Worm (Caenorhabditis elegans) whole organism, L4 larva: Measurements from ENCODE around the gene Y75B8A.24.
A peak's percentile ranks its signal among the peaks of the same experiment; 100 is the strongest.

Experiments used
- F10B5.3 ChIP-seq: sonication (generic microtip); optimal IDR thresholded peaks from 2 replicates; lab custom pipeline; 2016; ENCODE audit warnings: mild to moderate bottlenecking, missing genetic modification characterization, missing compliant biosample characterization
- F26F4.8 ChIP-seq: fragments of 200-800 bp; sonication (Bioruptor generic); conservative IDR thresholded peaks from 2 replicates; pipeline ENCODE4 v1.3.6; 2022; ENCODE audit warnings: missing genetic modification characterization, missing compliant biosample characterization
- F37D6.2 ChIP-seq: sonication (generic microtip); optimal IDR thresholded peaks from 2 replicates; lab custom pipeline; 2016; ENCODE audit warnings: mild to moderate bottlenecking, missing genetic modification characterization, missing compliant biosample characterization
- F44E2.7 ChIP-seq: fragments of 200-800 bp; sonication (Bioruptor generic); IDR thresholded peaks from 2 replicates; pipeline ENCODE4 v2.1.2; 2022; ENCODE audit warnings: missing genetic modification characterization, missing compliant biosample characterization
- R02D3.7 ChIP-seq: fragments of 150-350 bp; sonication (generic microtip); optimal IDR thresholded peaks from 3 replicates; lab custom pipeline; 2014; ENCODE audit warnings: missing biosample characterization, missing genetic modification characterization
- T20F7.1 ChIP-seq: fragments of 200-800 bp; sonication (Bioruptor generic); optimal IDR thresholded peaks from 2 replicates; lab custom pipeline; 2018; ENCODE audit warnings: mild to moderate bottlenecking, missing genetic modification characterization, missing compliant biosample characterization
- T26A8.4 ChIP-seq: fragments of 200-800 bp; sonication (Bioruptor generic); IDR thresholded peaks from 2 replicates; pipeline ENCODE4 v1.3.6; 2022; ENCODE audit warnings: missing genetic modification characterization, missing compliant biosample characterization
- Y5F2A.4 ChIP-seq: fragments of 200-800 bp; sonication (Bioruptor generic); optimal IDR thresholded peaks from 2 replicates; lab custom pipeline; 2018; ENCODE audit warnings: mild to moderate bottlenecking, missing genetic modification characterization, missing compliant biosample characterization
- Y75B8A.6 ChIP-seq: fragments of 200-800 bp; sonication (Bioruptor generic); IDR thresholded peaks from 2 replicates; pipeline ENCODE4 v1.3.6; 2022; ENCODE audit warnings: missing genetic modification reagents, missing genetic modification characterization, missing compliant biosample characterization
- ZK337.2 ChIP-seq: fragments of 200-800 bp; sonication (Bioruptor generic); IDR thresholded peaks from 2 replicates; pipeline ENCODE4 v1.3.6; 2022; ENCODE audit warnings: missing genetic modification reagents, missing genetic modification characterization, missing compliant biosample characterization
- ZK546.5 ChIP-seq, 2 experiments: sonication (generic microtip); optimal IDR thresholded peaks; 2 replicates each; lab custom pipeline; 2017; ENCODE audit warnings: missing biosample characterization in 2 of 2, missing genetic modification characterization in 2 of 2
- aha-1 ChIP-seq: fragments of 150-350 bp; peaks from one replicate; lab custom pipeline; 2014; ENCODE audit warnings: missing biosample characterization, missing genetic modification characterization
- ama-1 ChIP-seq: fragments of 150-350 bp; optimal IDR thresholded peaks from 2 replicates; lab custom pipeline; 2014; ENCODE audit warnings: inconsistent platforms, mixed read lengths
- arid-1 ChIP-seq: fragments of 200-800 bp; sonication (Bioruptor generic); conservative IDR thresholded peaks from 2 replicates; pipeline ENCODE4 v1.3.6; 2022; ENCODE audit warnings: missing genetic modification reagents, missing genetic modification characterization, missing compliant biosample characterization
- ceh-32 ChIP-seq: sonication (generic microtip); optimal IDR thresholded peaks from 2 replicates; lab custom pipeline; 2016; ENCODE audit warnings: mild to moderate bottlenecking, missing genetic modification characterization, missing compliant biosample characterization; ENCODE audit not compliant: poor library complexity
- ceh-44 ChIP-seq: fragments of 200-800 bp; sonication (Bioruptor generic); IDR thresholded peaks from 2 replicates; pipeline ENCODE4 v1.3.6; 2022; ENCODE audit warnings: missing genetic modification reagents, missing genetic modification characterization, missing compliant biosample characterization
- ceh-82 ChIP-seq: sonication (generic microtip); optimal IDR thresholded peaks from 2 replicates; lab custom pipeline; 2017; ENCODE audit warnings: missing biosample characterization, missing genetic modification characterization
- ces-1 ChIP-seq: fragments of 150-350 bp; sonication (generic microtip); optimal IDR thresholded peaks from 4 replicates; lab custom pipeline; 2014; ENCODE audit warnings: missing biosample characterization, missing genetic modification reagents, missing genetic modification characterization
- dmd-9 ChIP-seq: fragments of 200-800 bp; sonication (Bioruptor generic); IDR thresholded peaks from 2 replicates; pipeline ENCODE4 v1.3.6; 2022; ENCODE audit warnings: missing genetic modification reagents, missing genetic modification characterization, missing compliant biosample characterization
- egl-27 ChIP-seq: sonication (generic microtip); optimal IDR thresholded peaks from 3 replicates; lab custom pipeline; 2017; ENCODE audit warnings: missing biosample characterization, missing genetic modification reagents, missing genetic modification characterization
- egl-43 ChIP-seq: fragments of 200-800 bp; sonication (Bioruptor generic); IDR thresholded peaks from 2 replicates; pipeline ENCODE4 v1.3.6; 2022; ENCODE audit warnings: missing genetic modification reagents, missing genetic modification characterization, missing compliant biosample characterization
- fkh-10 ChIP-seq: fragments of 150-350 bp; optimal IDR thresholded peaks from 2 replicates; lab custom pipeline; 2014; ENCODE audit warnings: missing biosample characterization, missing genetic modification reagents, missing genetic modification characterization
- fos-1 ChIP-seq: fragments of 150-350 bp; optimal IDR thresholded peaks from 2 replicates; lab custom pipeline; 2014; ENCODE audit warnings: missing biosample characterization, missing genetic modification characterization
- gei-8 ChIP-seq: fragments of 200-800 bp; sonication (Bioruptor generic); optimal IDR thresholded peaks from 2 replicates; lab custom pipeline; 2018; ENCODE audit warnings: mild to moderate bottlenecking, missing genetic modification characterization, missing compliant biosample characterization
- hif-1 ChIP-seq, 2 experiments: sonication (generic microtip); optimal IDR thresholded peaks; 2 replicates each; lab custom pipeline; 2016 to 2017; ENCODE audit warnings: missing compliant biosample characterization in 2 of 2, missing genetic modification characterization in 2 of 2, missing genetic modification reagents in 2 of 2, missing genotype in 2 of 2, mild to moderate bottlenecking in 1 of 2
- jun-1 ChIP-seq: fragments of 150-350 bp; optimal IDR thresholded peaks from 2 replicates; lab custom pipeline; 2014; ENCODE audit warnings: missing biosample characterization, missing genetic modification reagents, missing genetic modification characterization
- lim-7 ChIP-seq: fragments of 200-800 bp; sonication (Bioruptor generic); IDR thresholded peaks from 2 replicates; pipeline ENCODE4 v1.3.6; 2022; ENCODE audit warnings: missing genetic modification characterization, missing compliant biosample characterization
- lin-1 ChIP-seq: fragments of 200-800 bp; sonication (Bioruptor generic); IDR thresholded peaks from 2 replicates; pipeline ENCODE4 v1.3.6; 2022; ENCODE audit warnings: missing genetic modification reagents, missing genetic modification characterization, missing compliant biosample characterization
- lin-13 ChIP-seq: fragments of 150-350 bp; optimal IDR thresholded peaks from 2 replicates; lab custom pipeline; 2014; ENCODE audit warnings: missing biosample characterization, missing genetic modification reagents, missing genetic modification characterization
- lin-15B ChIP-seq: fragments of 150-350 bp; sonication (generic microtip); optimal IDR thresholded peaks from 3 replicates; lab custom pipeline; 2014; ENCODE audit warnings: missing biosample characterization, missing genetic modification characterization
- lin-38 ChIP-seq: fragments of 200-800 bp; sonication (Bioruptor generic); IDR thresholded peaks from 2 replicates; pipeline ENCODE4 v1.3.6; 2022; ENCODE audit warnings: missing genetic modification reagents, missing genetic modification characterization, missing compliant biosample characterization
- madf-5 ChIP-seq, 2 experiments: fragments of 200-800 bp; sonication (Bioruptor generic); IDR thresholded peaks; 2 replicates each; pipeline ENCODE4 v1.3.6; 2022; ENCODE audit warnings: missing compliant biosample characterization in 2 of 2, missing genetic modification characterization in 2 of 2
- mdl-1 ChIP-seq, 2 experiments: fragments of 150-350 bp in 1 of 2; sonication (generic microtip) in 1 of 2; optimal IDR thresholded peaks; 2 replicates each; lab custom pipeline; 2014 to 2017; ENCODE audit warnings: missing biosample characterization in 2 of 2, missing genetic modification characterization in 2 of 2
- mdt-29 ChIP-seq: fragments of 200-800 bp; sonication (Bioruptor generic); IDR thresholded peaks from 2 replicates; pipeline ENCODE4 v1.3.6; 2022; ENCODE audit warnings: missing genetic modification reagents, missing genetic modification characterization, missing compliant biosample characterization
- mxl-2 ChIP-seq: fragments of 200-800 bp; sonication (Bioruptor generic); conservative IDR thresholded peaks from 2 replicates; pipeline ENCODE4 v1.3.6; 2022; ENCODE audit warnings: missing genetic modification reagents, missing genetic modification characterization, missing compliant biosample characterization
- mxl-3 ChIP-seq: fragments of 200-800 bp; sonication (Bioruptor generic); optimal IDR thresholded peaks from 2 replicates; lab custom pipeline; 2018; ENCODE audit warnings: mild to moderate bottlenecking, missing genetic modification characterization, missing compliant biosample characterization
- nhr-10 ChIP-seq: fragments of 150-350 bp; optimal IDR thresholded peaks from 2 replicates; lab custom pipeline; 2014; ENCODE audit warnings: missing biosample characterization, missing genetic modification characterization
- nhr-102 ChIP-seq: sonication (generic microtip); optimal IDR thresholded peaks from 2 replicates; lab custom pipeline; 2016; ENCODE audit warnings: mild to moderate bottlenecking, missing genetic modification characterization, moderate library complexity, missing compliant biosample characterization
- nhr-111 ChIP-seq: fragments of 200-800 bp; sonication (Bioruptor generic); optimal IDR thresholded peaks from 2 replicates; lab custom pipeline; 2018; ENCODE audit warnings: mild to moderate bottlenecking, missing genetic modification characterization, missing compliant biosample characterization
- nhr-28 ChIP-seq: fragments of 150-350 bp; optimal IDR thresholded peaks from 2 replicates; lab custom pipeline; 2014; ENCODE audit warnings: missing biosample characterization, missing genetic modification characterization
- nhr-41 ChIP-seq: fragments of 200-800 bp; sonication (Bioruptor generic); IDR thresholded peaks from 2 replicates; pipeline ENCODE4 v1.3.6; 2022; ENCODE audit warnings: missing genetic modification reagents, missing genetic modification characterization, missing compliant biosample characterization
- nhr-42 ChIP-seq: fragments of 200-800 bp; sonication (Bioruptor generic); IDR thresholded peaks from 2 replicates; pipeline ENCODE4 v1.3.6; 2022; ENCODE audit warnings: missing genetic modification characterization, missing compliant biosample characterization
- nhr-48 ChIP-seq: sonication (generic microtip); optimal IDR thresholded peaks from 2 replicates; lab custom pipeline; 2016; ENCODE audit warnings: mild to moderate bottlenecking, missing genetic modification characterization, missing compliant biosample characterization
- nhr-76 ChIP-seq: fragments of 150-350 bp; optimal IDR thresholded peaks from 2 replicates; lab custom pipeline; 2014; ENCODE audit warnings: missing biosample characterization, missing genetic modification characterization
- pha-4 ChIP-seq, 2 experiments: fragments of 150-350 bp in 1 of 2; fragments of 200-800 bp in 1 of 2; sonication (Bioruptor generic) in 1 of 2; IDR thresholded peaks in 1 of 2; optimal IDR thresholded peaks in 1 of 2; 2 replicates each; pipeline versions ENCODE4 v1.3.6 to Lab custom; 2014 to 2022; ENCODE audit warnings: missing genetic modification characterization in 2 of 2, missing genetic modification reagents in 2 of 2, missing biosample characterization in 1 of 2, missing compliant biosample characterization in 1 of 2
- rbr-2 ChIP-seq: sonication (generic microtip); optimal IDR thresholded peaks from 2 replicates; lab custom pipeline; 2016; ENCODE audit warnings: missing genotype, missing genetic modification characterization, missing compliant biosample characterization
- sdz-12 ChIP-seq: fragments of 200-800 bp; sonication (Bioruptor generic); optimal IDR thresholded peaks from 2 replicates; lab custom pipeline; 2018; ENCODE audit warnings: mild to moderate bottlenecking, missing genetic modification characterization, missing compliant biosample characterization
- set-16 ChIP-seq: fragments of 200-800 bp; sonication (Bioruptor generic); IDR thresholded peaks from 2 replicates; pipeline ENCODE4 v1.3.6; 2022; ENCODE audit warnings: missing genetic modification reagents, missing genetic modification characterization, missing compliant biosample characterization
- skn-1 ChIP-seq: fragments of 150-350 bp; optimal IDR thresholded peaks from 2 replicates; lab custom pipeline; 2014; ENCODE audit warnings: missing biosample characterization, missing genetic modification characterization
- snpc-4 ChIP-seq: fragments of 150-350 bp; optimal IDR thresholded peaks from 2 replicates; lab custom pipeline; 2014; ENCODE audit warnings: missing biosample characterization, missing genetic modification characterization
- spr-3 ChIP-seq: fragments of 200-800 bp; sonication (Bioruptor generic); optimal IDR thresholded peaks from 2 replicates; lab custom pipeline; 2018; ENCODE audit warnings: mild to moderate bottlenecking, missing genetic modification characterization, missing compliant biosample characterization
- vab-7 ChIP-seq: fragments of 200-800 bp; sonication (Bioruptor generic); IDR thresholded peaks from 2 replicates; pipeline ENCODE4 v1.3.6; 2022; ENCODE audit warnings: missing genetic modification reagents, missing genetic modification characterization, missing compliant biosample characterization
- zip-11 ChIP-seq: fragments of 200-800 bp; sonication (Bioruptor generic); IDR thresholded peaks from 2 replicates; pipeline ENCODE4 v1.3.6; 2022; ENCODE audit warnings: missing genetic modification characterization, missing compliant biosample characterization

The Y75B8A.24 gene

ce11 chrIII:12317492-12317891 is 43.9 kb upstream of the Y75B8A.24 start (continued):
- TF ChIP-seq ceh-32 (no peak), nhr-28 (tag; lab: Kevin White, UChicago) (peak; percentile 83), F37D6.2 (tag; lab: Kevin White, UChicago) (no peak), snpc-4 (tag; lab: Kevin White, UChicago) (no peak), lin-13 (GFP tag; lab: Kevin White, UChicago) (peak; percentile 38), T26A8.4 (no peak), nhr-48 (tag; lab: Kevin White, UChicago) (no peak), mxl-3 (GFP tag; lab: Kevin White, UChicago) (no peak), madf-5 (GFP tag; IDR thresholded peaks at IDR 0.05; lab: Robert Waterston, UW) (no peak), spr-3 (GFP tag; lab: Kevin White, UChicago) (no peak), mxl-2 (GFP tag; lab: Robert Waterston, UW) (no peak), gei-8 (GFP tag; lab: Kevin White, UChicago) (no peak), ZK546.5 (tag; optimal IDR thresholded peaks at IDR 0.05; lab: Kevin White, UChicago) (no peak), zip-11 (GFP tag; lab: Robert Waterston, UW) (no peak), egl-43 (GFP tag; lab: Robert Waterston, UW) (no peak), lin-15B (tag; lab: Kevin White, UChicago) (no peak), F10B5.3 (no peak), nhr-10 (tag; lab: Kevin White, UChicago) (no peak), R02D3.7 (no peak), egl-27 (tag; lab: Kevin White, UChicago) (no peak), lim-7 (GFP tag; lab: Robert Waterston, UW) (no peak), nhr-76 (tag; lab: Kevin White, UChicago) (no peak), lin-1 (GFP tag; lab: Robert Waterston, UW) (peak; percentile 87), nhr-41 (GFP tag; lab: Robert Waterston, UW) (peak; percentile 92), hif-1 (tag; optimal IDR thresholded peaks at IDR 0.05; lab: Kevin White, UChicago) (no peak), ZK337.2 (GFP tag; lab: Robert Waterston, UW) (no peak), sdz-12 (no peak), mdt-29 (GFP tag; lab: Robert Waterston, UW) (no peak), jun-1 (tag; lab: Kevin White, UChicago) (no peak), mdl-1 (tag; optimal IDR thresholded peaks at IDR 0.05; lab: Kevin White, UChicago) (no peak), skn-1 (no peak), arid-1 (GFP tag; lab: Robert Waterston, UW) (no peak), pha-4 (GFP tag; IDR thresholded peaks at IDR 0.05; lab: Robert Waterston, UW) (no peak), pha-4 (tag; optimal IDR thresholded peaks at IDR 0.05; lab: Kevin White, UChicago) (no peak), fkh-10 (no peak), Y5F2A.4 (GFP tag; lab: Kevin White, UChicago) (no peak), aha-1 (no peak), Y75B8A.6 (GFP tag; lab: Robert Waterston, UW) (no peak), F44E2.7 (GFP tag; lab: Robert Waterston, UW) (no peak), fos-1 (tag; lab: Kevin White, UChicago) (no peak), rbr-2 (tag; lab: Kevin White, UChicago) (no peak), nhr-111 (no peak), vab-7 (GFP tag; lab: Robert Waterston, UW) (no peak), T20F7.1 (GFP tag; lab: Kevin White, UChicago) (no peak), ceh-82 (tag; lab: Kevin White, UChicago) (no peak), ces-1 (GFP tag; lab: Kevin White, UChicago) (no peak), ceh-44 (GFP tag; lab: Robert Waterston, UW) (no peak), F26F4.8 (GFP tag; lab: Robert Waterston, UW) (no peak), lin-38 (GFP tag; lab: Robert Waterston, UW) (peak; percentile 24; the same call in 1 of the 2 replicates), nhr-42 (GFP tag; lab: Robert Waterston, UW) (no peak), nhr-102 (tag; lab: Kevin White, UChicago) (no peak), dmd-9 (GFP tag; lab: Robert Waterston, UW) (no peak), set-16 (no peak), ama-1 (lab: Kevin White, UChicago) (no peak)
